Fruit fly (Drosophila melanogaster) whole organism, prepupa: Measurements from ENCODE around the gene Cp18.
A peak's percentile ranks its signal among the peaks of the same experiment; 100 is the strongest.

ENCODE experiments used
- CG11294 ChIP-seq: fragments of 200-800 bp; sonication (Bioruptor generic); IDR thresholded peaks from 2 replicates; pipeline ENCODE4 v1.3.6; 2022; ENCODE audit warnings: missing biosample characterization, missing genetic modification characterization
- CG31627 ChIP-seq: fragments of 200-800 bp; sonication (Bioruptor generic); optimal IDR thresholded peaks from 3 replicates; lab custom pipeline; 2016; ENCODE audit warnings: missing biosample characterization, missing genetic modification characterization
- acj6 ChIP-seq: fragments of 200-800 bp; sonication (Bioruptor generic); optimal IDR thresholded peaks from 3 replicates; lab custom pipeline; 2016; ENCODE audit warnings: missing biosample characterization, missing genetic modification characterization
- svp ChIP-seq: fragments of 200-800 bp; sonication (Bioruptor generic); peaks from one replicate; lab custom pipeline; 2016; ENCODE audit warnings: missing biosample characterization, missing genetic modification characterization

DNA sequence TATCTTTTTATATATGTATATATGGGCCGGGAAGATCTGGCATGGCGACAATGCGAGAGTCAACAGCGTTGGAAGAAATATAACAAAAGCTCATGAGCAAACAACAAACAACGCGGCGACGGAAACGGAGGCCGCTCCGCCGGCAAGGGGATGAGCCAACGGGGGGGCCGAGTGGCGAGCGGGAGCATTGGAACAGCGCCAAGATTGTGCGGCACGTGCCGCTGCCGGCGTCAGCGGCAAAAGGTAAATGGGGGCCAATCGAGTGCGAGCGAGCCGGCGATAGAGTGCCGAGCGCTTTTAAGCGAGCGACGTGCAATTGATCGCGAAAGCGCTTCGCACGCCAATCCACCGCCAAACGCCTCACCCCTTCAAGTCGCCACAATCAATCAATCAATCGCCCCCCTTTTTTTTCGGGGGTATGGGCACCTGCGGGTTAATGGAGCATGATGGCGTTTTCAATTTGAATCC, 30.1 kb upstream of the Cp18 start:
- TF ChIP-seq CG31627 (GFP tag; lab: Kevin White, UChicago) (no peak), svp (GFP tag; lab: Kevin White, UChicago) (peak; percentile 98), acj6 (GFP tag; lab: Kevin White, UChicago) (peak; percentile 28), CG11294 (GFP tag; lab: Robert Waterston, UW) (no peak)
